Fruit fly (Drosophila melanogaster): ENCODE measurements around the gene CG32547.
A peak's percentile ranks its signal among the peaks of the same experiment; 100 is the strongest.

CG32547 gene

dm6 chrX:18494165-18494740 is 15.0 kb upstream of the CG32547 start, which contains the start of gene CG15043 (continued):
- TF ChIP-seq ranshi (GFP tag; IDR thresholded peaks at IDR 0.05), result peak; percentile 72
- TF ChIP-seq CG7745 (tag; optimal IDR thresholded peaks at IDR 0.05), result no peak
- no peak for TF ChIP-seq chif (GFP tag; optimal IDR thresholded peaks at IDR 0.05)
- TF ChIP-seq al (GFP tag; IDR thresholded peaks at IDR 0.05), result peak; percentile 41; the same call in 1 of the 2 replicates
- peak; percentile 73; the same call in 2 of the 3 replicates for TF ChIP-seq CG11456 (GFP tag; IDR thresholded peaks at IDR 0.05)
- no peak for TF ChIP-seq gcm (GFP tag; optimal IDR thresholded peaks at IDR 0.05)
- TF ChIP-seq Ptx1 (GFP tag; IDR thresholded peaks at IDR 0.05), result peak; percentile 72
- TF ChIP-seq zen2 (GFP tag; IDR thresholded peaks at IDR 0.05; ENCODE audit: partially characterized antibody), result no peak
- peak; percentile 40 for TF ChIP-seq CG17359 (tag; optimal IDR thresholded peaks at IDR 0.05)
- TF ChIP-seq stc (GFP tag; IDR thresholded peaks at IDR 0.05), result no peak
- TF ChIP-seq cwo (GFP tag; optimal IDR thresholded peaks at IDR 0.05), result peak; percentile 44
- TF ChIP-seq Fer3 (tag; optimal IDR thresholded peaks at IDR 0.05), result peak; percentile 56
- TF ChIP-seq CG32532 (GFP tag; IDR thresholded peaks at IDR 0.05), result peak; percentile 67
- peak; percentile 18 for TF ChIP-seq NK7.1 (GFP tag; optimal IDR thresholded peaks at IDR 0.05)
- TF ChIP-seq klu (GFP tag; IDR thresholded peaks at IDR 0.05), result 0 out of 2 replicates have a peak, but pooled peaks have one; percentile 14
- TF ChIP-seq shn (GFP tag; optimal IDR thresholded peaks at IDR 0.05), result no peak
- TF ChIP-seq CrebB (tag; optimal IDR thresholded peaks at IDR 0.05), result no peak
- TF ChIP-seq crol (GFP tag; IDR thresholded peaks at IDR 0.05), result peak; percentile 41; the same call in 1 of the 2 replicates
- peak; percentile 84 for TF ChIP-seq D19A (tag; optimal IDR thresholded peaks at IDR 0.05)
- no peak for TF ChIP-seq NC2β (GFP tag; optimal IDR thresholded peaks at IDR 0.05)
- peak; percentile 52; the same call in 1 of the 2 replicates for TF ChIP-seq CG3847 (GFP tag; IDR thresholded peaks at IDR 0.05)
- TF ChIP-seq onecut (GFP tag; IDR thresholded peaks at IDR 0.05), result peak; percentile 27; the same call in 1 of the 2 replicates
- no peak for TF ChIP-seq CG11723 (GFP tag; optimal IDR thresholded peaks at IDR 0.05)
- TF ChIP-seq disco-r (GFP tag; optimal IDR thresholded peaks at IDR 0.05), result no peak
- TF ChIP-seq dpn (GFP tag; optimal IDR thresholded peaks at IDR 0.05), result peak in 1 of 2 experiments; percentile 35
- peak; percentile 70 for TF ChIP-seq row (GFP tag; IDR thresholded peaks at IDR 0.05)
- peak; percentile 49 for TF ChIP-seq CG7786 (GFP tag; optimal IDR thresholded peaks at IDR 0.05)
- TF ChIP-seq Oli (tag; optimal IDR thresholded peaks at IDR 0.05), result no peak
- TF ChIP-seq Ada2b (GFP tag; IDR thresholded peaks at IDR 0.05), result peak; percentile 46; the same call in 1 of the 2 replicates
- TF ChIP-seq Pdp1 (GFP tag; optimal IDR thresholded peaks at IDR 0.05), result peak; percentile 25 to 29
- peak; percentile 14 for TF ChIP-seq grn (GFP tag; optimal IDR thresholded peaks at IDR 0.05)
- no peak for TF ChIP-seq cg (GFP tag; optimal IDR thresholded peaks at IDR 0.05)
- no peak for TF ChIP-seq tll (GFP tag; optimal IDR thresholded peaks at IDR 0.05)
- TF ChIP-seq sc (optimal IDR thresholded peaks at IDR 0.05), result no peak
- no peak for TF ChIP-seq sc (GFP tag; optimal IDR thresholded peaks at IDR 0.05)
- TF ChIP-seq Sry-δ (GFP tag; optimal IDR thresholded peaks at IDR 0.05), result peak; percentile 16
- no peak for TF ChIP-seq CG9609 (GFP tag; optimal IDR thresholded peaks at IDR 0.05)
- TF ChIP-seq CG3838 (GFP tag; optimal IDR thresholded peaks at IDR 0.05), result no peak
- TF ChIP-seq HLH3B (GFP tag; IDR thresholded peaks at IDR 0.05), result 0 out of 2 replicates have a peak, but pooled peaks have one; percentile 32
- no peak for TF ChIP-seq CG34224 (GFP tag; IDR thresholded peaks at IDR 0.05; ENCODE audit: partially characterized antibody)
- TF ChIP-seq CG2678 (tag; optimal IDR thresholded peaks at IDR 0.05), result peak; percentile 66
- no peak for TF ChIP-seq gt (GFP tag; IDR thresholded peaks at IDR 0.05)
- TF ChIP-seq jing (GFP tag; optimal IDR thresholded peaks at IDR 0.05), result no peak
- 0 out of 3 replicates have a peak, but pooled peaks have one; percentile 10 for TF ChIP-seq CG11560 (tag; IDR thresholded peaks at IDR 0.05)
- peak; percentile 55 for TF ChIP-seq zfh2 (GFP tag; optimal IDR thresholded peaks at IDR 0.05)
- TF ChIP-seq CG9437 (GFP tag; optimal IDR thresholded peaks at IDR 0.05), result no peak
- TF ChIP-seq Hmr (GFP tag; optimal IDR thresholded peaks at IDR 0.05), result no peak
- TF ChIP-seq kah (GFP tag; optimal IDR thresholded peaks at IDR 0.05), result no peak
- peak; percentile 6; the same call in 1 of the 2 replicates for TF ChIP-seq Ravus (GFP tag; IDR thresholded peaks at IDR 0.05)
- peak; percentile 78 for TF ChIP-seq Dbx (GFP tag; IDR thresholded peaks at IDR 0.05)

All from whole organism, embryonic.